Fruit fly (Drosophila melanogaster): ENCODE data around the gene CG31522.

CG31522 gene

dm6 chr3R:4433441-4434077 lies 29.1 kb downstream of the CG31522 start, which contains the start of the genes eIF3a and CG1074 (continued):
- TF ChIP-seq HmgD (GFP tag; optimal IDR thresholded peaks at IDR 0.05) (peak; percentile 80), vvl (GFP tag; IDR thresholded peaks at IDR 0.05) (peak; percentile 85), Lpt (GFP tag; optimal IDR thresholded peaks at IDR 0.05) (no peak), usp (GFP tag; optimal IDR thresholded peaks at IDR 0.05) (no peak), CG30403 (GFP tag; optimal IDR thresholded peaks at IDR 0.05) (peak; percentile 52), CG4360 (GFP tag; IDR thresholded peaks at IDR 0.05) (no peak), fru (optimal IDR thresholded peaks at IDR 0.05) (no peak), CG30020 (tag; optimal IDR thresholded peaks at IDR 0.05) (peak; percentile 80), her (GFP tag; optimal IDR thresholded peaks at IDR 0.05) (peak; percentile 66), CG9817 (tag; optimal IDR thresholded peaks at IDR 0.05) (peak; percentile 51), psq (GFP tag; optimal IDR thresholded peaks at IDR 0.05) (peak; percentile 13), CG9215 (GFP tag; IDR thresholded peaks at IDR 0.05) (no peak), fd102C (GFP tag; optimal IDR thresholded peaks at IDR 0.05) (peak; percentile 58), Rfx (GFP tag; IDR thresholded peaks at IDR 0.05) (peak; percentile 86), Poxn (GFP tag; IDR thresholded peaks at IDR 0.05) (no peak), slbo (GFP tag; IDR thresholded peaks at IDR 0.05) (peak; percentile 74), nmo (GFP tag; optimal IDR thresholded peaks at IDR 0.05) (peak; percentile 77), az2 (GFP tag; optimal IDR thresholded peaks at IDR 0.05) (peak; percentile 30), CG5245 (GFP tag; optimal IDR thresholded peaks at IDR 0.05) (peak; percentile 35), CG32772 (GFP tag; IDR thresholded peaks at IDR 0.05) (0 out of 2 replicates have a peak, but pooled peaks have one; percentile 31), CG13424 (tag; optimal IDR thresholded peaks at IDR 0.05) (peak; percentile 40), CG12155 (GFP tag; optimal IDR thresholded peaks at IDR 0.05) (peak; percentile 47), insv (GFP tag; optimal IDR thresholded peaks at IDR 0.05) (peak in 1 of 2 experiments; percentile 60), CG18011 (GFP tag; optimal IDR thresholded peaks at IDR 0.05) (peak; percentile 69), crc (GFP tag; optimal IDR thresholded peaks at IDR 0.05) (no peak), CG1233 (GFP tag; optimal IDR thresholded peaks at IDR 0.05) (peak; percentile 52), ara (GFP tag; IDR thresholded peaks at IDR 0.05) (peak; percentile 47; the same call in 1 of the 2 replicates), NfI (GFP tag; optimal IDR thresholded peaks at IDR 0.05) (peak; percentile 77), nerfin-1 (tag; optimal IDR thresholded peaks at IDR 0.05) (peak; percentile 75), CG34376 (GFP tag; optimal IDR thresholded peaks at IDR 0.05) (peak; percentile 89), CG17186 (GFP tag; optimal IDR thresholded peaks at IDR 0.05) (peak; percentile 90), CG4282 (GFP tag; optimal IDR thresholded peaks at IDR 0.05) (peak; percentile 56), CG9932 (GFP tag; IDR thresholded peaks at IDR 0.05) (peak; percentile 84), Trl (optimal IDR thresholded peaks at IDR 0.05) (peak; percentile 76), Trl (GFP tag; optimal IDR thresholded peaks at IDR 0.05) (peak; percentile 75), disco-r (GFP tag; optimal IDR thresholded peaks at IDR 0.05) (peak; percentile 35), dan (GFP tag; IDR thresholded peaks at IDR 0.05) (no peak), CG12769 (tag; optimal IDR thresholded peaks at IDR 0.05) (no peak), Fer3 (tag; optimal IDR thresholded peaks at IDR 0.05) (peak; percentile 64), rib (GFP tag; IDR thresholded peaks at IDR 0.05) (peak; percentile 80), mirr (GFP tag; optimal IDR thresholded peaks at IDR 0.05) (peak; percentile 85), NC2α (GFP tag; optimal IDR thresholded peaks at IDR 0.05) (peak; percentile 54), maf-S (GFP tag; optimal IDR thresholded peaks at IDR 0.05) (peak; percentile 65), CG33557 (GFP tag; optimal IDR thresholded peaks at IDR 0.05) (peak; percentile 56), CG17568 (GFP tag; optimal IDR thresholded peaks at IDR 0.05) (no peak), Hey (tag; optimal IDR thresholded peaks at IDR 0.05) (no peak), CG3838 (GFP tag; optimal IDR thresholded peaks at IDR 0.05) (no peak), Hsf (GFP tag; optimal IDR thresholded peaks at IDR 0.05) (peak; percentile 65), CG43689 (GFP tag; IDR thresholded peaks at IDR 0.05) (no peak), Neu2 (GFP tag; optimal IDR thresholded peaks at IDR 0.05; ENCODE audit: borderline replicate concordance) (peak; percentile 62), yki (optimal IDR thresholded peaks at IDR 0.05) (no peak), dmrt11E (tag; optimal IDR thresholded peaks at IDR 0.05) (peak; percentile 35)
